Worm (Caenorhabditis elegans) whole organism, L3 larva: ENCODE data around the gene Y45G5AL.1.

Source experiments
- aly-2 ChIP-seq: fragments of 150-350 bp; optimal IDR thresholded peaks from 2 replicates; lab custom pipeline; 2014; ENCODE audit warnings: missing biosample characterization, missing genetic modification characterization
- egl-5 ChIP-seq: fragments of 150-350 bp; optimal IDR thresholded peaks from 2 replicates; lab custom pipeline; 2017; ENCODE audit warnings: missing biosample characterization, missing genetic modification reagents, missing genetic modification characterization, inconsistent platforms
- fos-1 ChIP-seq: fragments of 150-350 bp; optimal IDR thresholded peaks from 2 replicates; lab custom pipeline; 2014; ENCODE audit warnings: missing biosample characterization, missing genetic modification characterization
- lin-15B ChIP-seq: fragments of 150-350 bp; optimal IDR thresholded peaks from 2 replicates; lab custom pipeline; 2014; ENCODE audit warnings: missing biosample characterization, missing genetic modification characterization
- nfya-1 ChIP-seq: sonication (generic microtip); optimal IDR thresholded peaks from 2 replicates; lab custom pipeline; 2017; ENCODE audit warnings: missing genetic modification characterization, mild to moderate bottlenecking, missing compliant biosample characterization, antibody characterized with exemption, moderate library complexity; ENCODE audit not compliant: insufficient read depth
- nhr-11 ChIP-seq: fragments of 150-350 bp; optimal IDR thresholded peaks from 2 replicates; lab custom pipeline; 2014; ENCODE audit warnings: missing biosample characterization, missing genetic modification characterization
- nhr-23 ChIP-seq: fragments of 150-350 bp; optimal IDR thresholded peaks from 2 replicates; lab custom pipeline; 2014; ENCODE audit warnings: missing biosample characterization, missing genetic modification reagents, missing genetic modification characterization
- nhr-237 ChIP-seq: fragments of 150-350 bp; optimal IDR thresholded peaks from 2 replicates; lab custom pipeline; 2014; ENCODE audit warnings: missing biosample characterization, missing genetic modification characterization
- unc-62 ChIP-seq: fragments of 150-350 bp; sonication (generic microtip); optimal IDR thresholded peaks from 4 replicates; lab custom pipeline; 2014; ENCODE audit warnings: missing biosample characterization, missing genetic modification reagents, missing genetic modification characterization
- zag-1 ChIP-seq: fragments of 150-350 bp; optimal IDR thresholded peaks from 2 replicates; lab custom pipeline; 2014; ENCODE audit warnings: missing biosample characterization, missing genetic modification characterization

- TF ChIP-seq fos-1: no peak
- no peak for TF ChIP-seq nhr-237 (tag; lab: Kevin White, UChicago)
- TF ChIP-seq zag-1 (tag; lab: Kevin White, UChicago): no peak
- TF ChIP-seq nhr-11: no peak
- TF ChIP-seq unc-62 (GFP tag; lab: Kevin White, UChicago): no peak
- TF ChIP-seq nhr-23 (tag; lab: Kevin White, UChicago): no peak
- TF ChIP-seq egl-5 (tag; lab: Kevin White, UChicago): no peak
- TF ChIP-seq aly-2: no peak
- no peak for TF ChIP-seq nfya-1 (tag; lab: Kevin White, UChicago)
- no peak for TF ChIP-seq lin-15B (tag; lab: Kevin White, UChicago)
These were observed 18.7 kb upstream of the Y45G5AL.1 start, which contains the start of gene T05B4.12 for ce11 chrV:4125552-4126084.
